Worm (Caenorhabditis elegans): ENCODE results near the gene Y19D2B.2.
"Not testable (repeated sequence)": the region's sequence is repeated elsewhere in the genome, so short reads cannot be mapped to it uniquely, and the experiment has no call there.

Gene Y19D2B.2

ce11 chrII:10898998-10899397 lies 25.1 kb upstream of the Y19D2B.2 start:
- TF ChIP-seq hlh-30 (tag; optimal IDR thresholded peaks at IDR 0.05; ENCODE audit: insufficient read depth) (no peak), lim-6 (tag; optimal IDR thresholded peaks at IDR 0.05) (no peak), ref-2 (tag; optimal IDR thresholded peaks at IDR 0.05) (no peak), sox-4 (tag; optimal IDR thresholded peaks at IDR 0.05) (no peak), ceh-24 (tag; optimal IDR thresholded peaks at IDR 0.05) (no peak), ceh-6 (GFP tag; optimal IDR thresholded peaks at IDR 0.05) (no peak), ttx-3 (tag; optimal IDR thresholded peaks at IDR 0.05) (no peak), K09A11.1 (tag; optimal IDR thresholded peaks at IDR 0.05; ENCODE audit: insufficient read depth) (no peak), ceh-14 (tag; optimal IDR thresholded peaks at IDR 0.05) (no peak), ceh-9 (tag; optimal IDR thresholded peaks at IDR 0.05) (no peak), pha-2 (tag; optimal IDR thresholded peaks at IDR 0.05) (no peak), elt-2 (tag; optimal IDR thresholded peaks at IDR 0.05) (no peak), ceh-30 (tag; optimal IDR thresholded peaks at IDR 0.05) (no peak), tbx-2 (tag; optimal IDR thresholded peaks at IDR 0.05) (no peak)

DNA sequence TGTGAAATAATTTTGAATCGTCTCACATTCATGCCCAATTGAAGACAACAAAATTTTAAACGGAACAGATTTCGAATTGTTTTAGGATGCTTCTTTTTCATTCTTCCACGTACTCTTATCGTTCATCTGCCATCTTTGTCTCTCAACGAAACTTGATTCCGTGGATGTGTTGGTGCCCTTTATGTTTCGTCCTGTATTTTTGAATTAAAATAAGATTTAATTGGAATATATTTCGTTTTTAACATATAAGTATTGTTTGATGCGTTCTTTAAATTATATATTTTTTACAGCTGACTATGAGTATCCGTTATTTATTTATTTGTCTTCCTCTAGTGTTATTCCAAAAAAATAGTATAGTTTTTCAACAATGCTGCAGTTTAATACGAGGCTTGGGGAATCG lies 21.9 kb upstream of the Y19D2B.2 start, which contains the start of gene gly-1:
TSS of gene gly-1 (minus strand) at position 101 of the 400 bp plus-strand sequence.
- TF ChIP-seq pqm-1 (tag; optimal IDR thresholded peaks at IDR 0.05) (no peak), sox-2 (GFP tag; IDR thresholded peaks at IDR 0.05) (no peak), dve-1 (tag; optimal IDR thresholded peaks at IDR 0.05) (no peak), F13H6.1 (tag; optimal IDR thresholded peaks at IDR 0.05) (no peak), sox-4 (tag; optimal IDR thresholded peaks at IDR 0.05) (no peak), ceh-48 (tag; optimal IDR thresholded peaks at IDR 0.05) (no peak), hlh-6 (tag; optimal IDR thresholded peaks at IDR 0.05) (no peak), elt-4 (tag; optimal IDR thresholded peaks at IDR 0.05) (no peak), unc-42 (tag; optimal IDR thresholded peaks at IDR 0.05) (no peak), pax-1 (tag; optimal IDR thresholded peaks at IDR 0.05) (no peak), ceh-22 (tag; optimal IDR thresholded peaks at IDR 0.05) (no peak)

DNA sequence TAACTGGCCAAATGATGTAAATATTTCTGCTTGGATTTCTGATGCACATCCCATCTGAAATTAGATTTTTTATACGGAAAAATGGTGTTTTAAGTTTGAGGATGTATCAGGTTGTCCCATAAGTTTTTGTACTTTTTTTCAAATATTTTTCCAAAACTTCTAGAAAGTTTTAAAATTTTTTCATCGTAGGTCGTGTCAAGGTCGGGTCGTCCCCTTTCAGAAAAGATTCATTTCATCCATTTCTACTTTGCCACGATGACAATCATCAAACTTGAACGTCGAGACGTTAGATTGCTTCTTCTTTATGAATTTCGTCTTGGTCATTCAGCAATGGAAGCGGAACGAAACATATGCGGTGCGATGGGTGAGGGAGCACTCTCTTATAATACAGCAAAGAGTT lies 19.7 kb upstream of the Y19D2B.2 start, which contains the start of gene sra-12:
TSS of gene sra-12 (minus strand) at position 101 of the 400 bp plus-strand sequence.
- not testable (repeated sequence) for TF ChIP-seq lim-6 (tag; optimal IDR thresholded peaks at IDR 0.05); ama-1 (optimal IDR thresholded peaks at IDR 0.05); T23F11.4 (GFP tag; optimal IDR thresholded peaks at IDR 0.05)

DNA sequence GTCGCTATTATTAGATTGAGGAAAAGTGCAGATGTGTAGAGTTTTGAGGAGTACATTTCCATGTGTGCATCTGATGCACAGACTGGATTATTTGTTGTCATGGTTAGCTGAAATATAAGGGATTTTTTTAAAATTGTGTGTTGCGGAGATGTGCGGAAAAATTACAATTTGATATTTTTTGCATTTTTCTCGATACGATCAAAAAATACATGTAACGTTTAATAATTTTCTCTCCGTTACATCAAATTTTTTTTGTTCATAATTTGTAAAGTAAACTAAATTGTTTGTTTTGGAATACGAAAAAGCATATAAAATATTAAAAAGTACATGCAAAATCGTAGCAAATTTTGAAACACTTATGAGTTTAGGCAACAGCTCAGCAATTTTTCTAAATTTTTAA lies 13.8 kb upstream of the Y19D2B.2 start, which contains the start of gene sra-11:
TSS of gene sra-11 (minus strand) at position 101 of the 400 bp plus-strand sequence.
- TF ChIP-seq unc-3 (GFP tag; conservative IDR thresholded peaks at IDR 0.05) (no peak), unc-3 (tag; optimal IDR thresholded peaks at IDR 0.05) (no peak), mec-3 (tag; optimal IDR thresholded peaks at IDR 0.05; ENCODE audit: borderline replicate concordance) (no peak), unc-55 (GFP tag; optimal IDR thresholded peaks at IDR 0.05) (no peak), pag-3 (tag; optimal IDR thresholded peaks at IDR 0.05; ENCODE audit: borderline replicate concordance) (no peak), hlh-15 (tag; optimal IDR thresholded peaks at IDR 0.05) (no peak), elt-4 (tag; optimal IDR thresholded peaks at IDR 0.05) (no peak), ets-4 (tag; optimal IDR thresholded peaks at IDR 0.05) (no peak), hlh-6 (tag; optimal IDR thresholded peaks at IDR 0.05) (no peak), ztf-16 (tag; optimal IDR thresholded peaks at IDR 0.05) (no peak), pros-1 (tag; optimal IDR thresholded peaks at IDR 0.05) (no peak), pha-2 (tag; optimal IDR thresholded peaks at IDR 0.05) (no peak), nhr-11 (tag; optimal IDR thresholded peaks at IDR 0.05) (no peak), fax-1 (tag; optimal IDR thresholded peaks at IDR 0.05) (no peak), che-1 (tag; optimal IDR thresholded peaks at IDR 0.05) (no peak), npax-4 (tag; optimal IDR thresholded peaks at IDR 0.05) (no peak)
